Fruit fly (Drosophila melanogaster): ENCODE measurements around the gene crp.

Gene crp

DNA sequence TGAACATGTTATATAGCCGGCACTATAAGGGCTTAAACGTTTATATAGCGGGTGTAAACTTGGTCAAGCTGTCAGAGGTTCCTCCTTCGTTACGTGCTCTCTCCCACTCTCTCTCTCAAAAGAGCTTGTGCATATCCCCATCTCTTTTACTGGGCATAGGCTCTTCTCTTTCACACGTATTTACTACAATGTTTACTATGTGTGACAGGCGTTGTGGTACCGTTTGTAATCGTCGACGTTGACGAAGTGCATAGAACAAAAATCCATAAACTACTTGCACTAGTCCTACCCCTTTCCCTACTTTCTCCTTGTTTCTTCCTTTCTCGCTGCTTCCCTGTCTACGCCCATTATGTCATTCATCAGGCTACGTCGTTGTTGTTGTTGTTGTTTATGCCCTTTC is 10.7 kb downstream of the crp start:
- TF ChIP-seq foxo (GFP tag; optimal IDR thresholded peaks at IDR 0.05) = no peak

DNA sequence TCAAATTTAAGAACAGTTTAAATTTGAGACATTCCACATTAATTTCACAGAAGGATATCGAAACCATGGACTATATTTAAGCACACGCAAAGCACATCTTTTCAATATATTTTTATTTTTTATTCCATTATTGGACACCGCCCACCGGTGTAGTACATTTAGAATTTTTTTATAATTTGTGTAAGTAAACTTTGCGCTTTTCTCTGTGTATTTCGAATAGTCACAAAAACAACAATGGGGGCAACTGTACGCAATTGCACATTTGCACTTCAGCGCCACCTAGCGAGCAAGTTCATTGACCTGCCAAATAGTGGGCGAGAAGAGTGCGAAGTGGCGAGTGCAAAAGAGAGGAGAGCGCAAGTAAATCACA is 11.7 kb downstream of the crp start:
- TF ChIP-seq br (GFP tag; optimal IDR thresholded peaks at IDR 0.05) = peak; percentile 4
- TF ChIP-seq fru (GFP tag; optimal IDR thresholded peaks at IDR 0.05) = peak; percentile 12
- TF ChIP-seq dl (GFP tag; optimal IDR thresholded peaks at IDR 0.05; ENCODE audit: insufficient read depth in 1 of 2, partially characterized antibody in 2 of 2) = no peak
- peak; percentile 8 for TF ChIP-seq HLH106 (tag; optimal IDR thresholded peaks at IDR 0.05)
- peak in 1 of 2 experiments; percentile 30 for TF ChIP-seq foxo (GFP tag; optimal IDR thresholded peaks at IDR 0.05)
- peak; percentile 8 for TF ChIP-seq Sp1 (GFP tag; optimal IDR thresholded peaks at IDR 0.05)
- no peak for TF ChIP-seq brk (GFP tag; optimal IDR thresholded peaks at IDR 0.05)
- peak; percentile 20 for TF ChIP-seq sv (GFP tag; optimal IDR thresholded peaks at IDR 0.05)
- TF ChIP-seq rgr (GFP tag; optimal IDR thresholded peaks at IDR 0.05) = no peak
- TF ChIP-seq dmrt93B (GFP tag; optimal IDR thresholded peaks at IDR 0.05) = no peak
- TF ChIP-seq h (GFP tag; optimal IDR thresholded peaks at IDR 0.05) = peak; percentile 21
- TF ChIP-seq tai (GFP tag; optimal IDR thresholded peaks at IDR 0.05) = no peak

DNA sequence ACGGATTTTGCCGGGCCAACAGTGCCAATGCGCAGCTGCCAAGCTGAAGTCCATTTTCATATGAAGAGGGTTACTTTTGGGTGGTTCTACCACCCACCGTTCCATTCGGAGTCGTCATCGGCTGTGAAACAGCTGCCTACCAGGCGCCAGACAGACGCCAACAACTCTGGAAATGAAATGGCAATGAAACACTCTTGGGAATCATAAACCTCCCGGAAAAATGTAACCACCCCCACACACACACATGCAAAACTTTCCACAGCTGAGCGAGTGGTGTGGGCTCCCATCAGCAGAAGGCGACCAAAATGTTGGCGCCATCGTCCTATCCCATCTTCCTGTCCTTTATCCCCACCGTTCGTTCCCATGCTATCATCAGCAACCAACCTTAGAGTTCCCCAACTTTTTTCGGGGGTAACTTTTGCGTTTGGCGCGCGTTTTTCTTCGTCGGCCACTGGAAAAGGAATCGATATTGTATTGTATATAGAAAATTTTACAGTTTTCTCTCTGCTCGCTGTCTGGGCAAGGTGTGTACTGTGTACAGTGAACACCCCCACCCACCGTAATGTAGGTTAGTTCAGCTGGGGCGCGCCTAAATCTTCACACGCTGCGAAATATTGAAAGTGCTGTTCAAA is 12.2 kb downstream of the crp start:
- TF ChIP-seq Dif (GFP tag; optimal IDR thresholded peaks at IDR 0.05; ENCODE audit: partially characterized antibody) (peak; percentile 6), woc (GFP tag; optimal IDR thresholded peaks at IDR 0.05) (no peak), usp (GFP tag; optimal IDR thresholded peaks at IDR 0.05) (no peak)

DNA sequence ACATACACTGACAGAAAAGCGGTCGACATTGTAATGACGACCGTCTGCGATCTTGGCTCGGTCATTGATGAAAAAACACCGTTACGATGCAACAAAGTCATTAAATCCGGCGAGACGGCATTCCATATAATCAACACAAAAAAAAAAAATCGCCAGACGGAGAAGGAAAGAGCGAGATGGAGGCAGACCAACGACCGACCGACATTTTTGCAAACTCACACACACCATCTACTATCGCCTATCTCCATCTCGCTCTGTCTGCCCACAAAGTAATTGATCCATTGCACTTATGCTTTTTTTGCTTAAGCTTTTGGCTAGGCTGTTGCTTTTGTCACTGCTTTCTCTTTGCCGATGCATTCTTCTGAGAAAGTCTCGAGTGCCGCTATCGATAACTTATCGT is 13.4 kb downstream of the crp start:
- TF ChIP-seq h (GFP tag; optimal IDR thresholded peaks at IDR 0.05) (no peak), jim (GFP tag; optimal IDR thresholded peaks at IDR 0.05) (no peak), Mio (GFP tag; optimal IDR thresholded peaks at IDR 0.05) (no peak), br (GFP tag; optimal IDR thresholded peaks at IDR 0.05) (no peak), Abd-B (GFP tag; optimal IDR thresholded peaks at IDR 0.05) (no peak), fru (GFP tag; optimal IDR thresholded peaks at IDR 0.05) (no peak), usp (GFP tag; optimal IDR thresholded peaks at IDR 0.05) (no peak), Rel (GFP tag; optimal IDR thresholded peaks at IDR 0.05) (no peak), Rel (tag; optimal IDR thresholded peaks at IDR 0.05) (no peak), GATAd (GFP tag; optimal IDR thresholded peaks at IDR 0.05) (no peak), Jra (GFP tag; optimal IDR thresholded peaks at IDR 0.05) (no peak), sv (GFP tag; optimal IDR thresholded peaks at IDR 0.05) (no peak)

DNA sequence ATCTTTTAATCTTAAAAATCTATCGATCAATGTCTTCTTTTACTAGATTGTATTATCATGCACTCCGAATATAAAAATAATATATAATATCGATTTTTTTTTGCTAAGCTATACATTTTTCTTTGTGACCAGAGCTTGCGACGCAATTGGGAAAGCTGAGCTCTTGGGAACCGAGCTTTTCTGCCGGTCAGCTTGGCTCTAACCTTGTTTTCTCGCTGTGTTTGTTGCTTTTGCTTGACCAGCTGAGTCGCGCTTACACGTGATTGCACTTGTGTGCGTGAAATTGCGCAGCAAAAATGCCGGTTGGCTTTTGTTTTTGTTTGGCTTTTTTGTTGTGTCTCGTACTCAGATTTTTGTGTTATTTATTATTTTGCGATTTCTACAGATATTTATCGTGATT is 14.1 kb downstream of the crp start:
- TF ChIP-seq Myc (optimal IDR thresholded peaks at IDR 0.05) (no peak), lola (GFP tag; optimal IDR thresholded peaks at IDR 0.05) (no peak), Rel (GFP tag; optimal IDR thresholded peaks at IDR 0.05) (no peak), Rel (tag; optimal IDR thresholded peaks at IDR 0.05) (peak; percentile 5), fru (GFP tag; optimal IDR thresholded peaks at IDR 0.05) (no peak)

DNA sequence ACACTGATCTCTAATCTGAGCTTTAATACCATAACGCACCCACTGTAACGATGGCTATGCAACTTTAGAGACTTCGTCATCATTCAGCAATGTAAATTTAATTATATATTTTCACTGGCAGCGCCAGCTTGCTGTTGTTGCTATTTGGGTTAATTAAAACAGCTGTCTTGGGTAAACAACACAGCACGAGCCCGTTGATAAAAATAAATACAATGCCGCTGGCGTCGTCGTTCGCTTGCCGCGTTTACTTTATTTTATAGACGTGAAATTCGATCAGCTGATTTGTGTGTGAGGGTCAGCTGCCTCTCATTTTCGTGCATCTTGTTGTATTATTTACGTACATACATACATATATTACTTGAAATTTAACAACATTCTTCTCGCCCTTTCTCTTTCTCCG is 14.8 kb downstream of the crp start:
- TF ChIP-seq usp (GFP tag; optimal IDR thresholded peaks at IDR 0.05) = no peak
- peak; percentile 31 for TF ChIP-seq ey (GFP tag; optimal IDR thresholded peaks at IDR 0.05)
- peak; percentile 14 for TF ChIP-seq Sp1 (GFP tag; optimal IDR thresholded peaks at IDR 0.05)
- peak; percentile 67 for TF ChIP-seq tai (GFP tag; optimal IDR thresholded peaks at IDR 0.05)
- no peak for TF ChIP-seq CG9705 (GFP tag; optimal IDR thresholded peaks at IDR 0.05)
- no peak for TF ChIP-seq woc (GFP tag; optimal IDR thresholded peaks at IDR 0.05)
- TF ChIP-seq foxo (GFP tag; optimal IDR thresholded peaks at IDR 0.05) = peak in 1 of 2 experiments; percentile 10
- no peak for TF ChIP-seq pan (optimal IDR thresholded peaks at IDR 0.05)
- peak; percentile 22 for TF ChIP-seq HLH106 (tag; optimal IDR thresholded peaks at IDR 0.05)
- no peak for TF ChIP-seq lola (GFP tag; optimal IDR thresholded peaks at IDR 0.05)
- peak; percentile 63 for TF ChIP-seq jim (GFP tag; optimal IDR thresholded peaks at IDR 0.05)
- TF ChIP-seq Jra (GFP tag; optimal IDR thresholded peaks at IDR 0.05) = peak; percentile 36
- TF ChIP-seq Dfd (GFP tag; optimal IDR thresholded peaks at IDR 0.05) = no peak
- peak; percentile 48 for TF ChIP-seq fru (GFP tag; optimal IDR thresholded peaks at IDR 0.05)
- TF ChIP-seq psq (GFP tag; optimal IDR thresholded peaks at IDR 0.05) = peak; percentile 13
- TF ChIP-seq brk (GFP tag; optimal IDR thresholded peaks at IDR 0.05) = peak; percentile 65
- TF ChIP-seq Myc (optimal IDR thresholded peaks at IDR 0.05) = no peak
- TF ChIP-seq Hr83 (GFP tag; optimal IDR thresholded peaks at IDR 0.05; ENCODE audit: poor library complexity, severe bottlenecking) = peak; percentile 81
- TF ChIP-seq br (GFP tag; optimal IDR thresholded peaks at IDR 0.05) = peak; percentile 67
- no peak for TF ChIP-seq Hr78 (GFP tag; optimal IDR thresholded peaks at IDR 0.05)
- peak; percentile 40 for TF ChIP-seq sage (GFP tag; optimal IDR thresholded peaks at IDR 0.05)
- no peak for TF ChIP-seq Mio (GFP tag; optimal IDR thresholded peaks at IDR 0.05)
- peak; percentile 64 for TF ChIP-seq Hnf4 (GFP tag; optimal IDR thresholded peaks at IDR 0.05)
- TF ChIP-seq CrebA (GFP tag; optimal IDR thresholded peaks at IDR 0.05; ENCODE audit: borderline replicate concordance) = peak; percentile 26
- TF ChIP-seq dmrt93B (GFP tag; optimal IDR thresholded peaks at IDR 0.05) = peak; percentile 18
- TF ChIP-seq dsf (GFP tag; optimal IDR thresholded peaks at IDR 0.05; ENCODE audit: borderline replicate concordance) = no peak
- TF ChIP-seq Dif (GFP tag; optimal IDR thresholded peaks at IDR 0.05; ENCODE audit: partially characterized antibody) = no peak
- no peak for TF ChIP-seq GATAd (GFP tag; optimal IDR thresholded peaks at IDR 0.05)
- peak; percentile 86 for TF ChIP-seq h (GFP tag; optimal IDR thresholded peaks at IDR 0.05)
- TF ChIP-seq sv (GFP tag; optimal IDR thresholded peaks at IDR 0.05) = no peak
- peak; percentile 67 for TF ChIP-seq rgr (GFP tag; optimal IDR thresholded peaks at IDR 0.05)
- TF ChIP-seq dl (GFP tag; optimal IDR thresholded peaks at IDR 0.05; ENCODE audit: insufficient read depth in 1 of 2, partially characterized antibody in 2 of 2) = no peak
- peak; percentile 57 for TF ChIP-seq OdsH (GFP tag; optimal IDR thresholded peaks at IDR 0.05)

Measured in whole organism, wandering third instar larva.